Fruit fly (Drosophila melanogaster): ENCODE measurements around the gene CG43658.

DNA sequence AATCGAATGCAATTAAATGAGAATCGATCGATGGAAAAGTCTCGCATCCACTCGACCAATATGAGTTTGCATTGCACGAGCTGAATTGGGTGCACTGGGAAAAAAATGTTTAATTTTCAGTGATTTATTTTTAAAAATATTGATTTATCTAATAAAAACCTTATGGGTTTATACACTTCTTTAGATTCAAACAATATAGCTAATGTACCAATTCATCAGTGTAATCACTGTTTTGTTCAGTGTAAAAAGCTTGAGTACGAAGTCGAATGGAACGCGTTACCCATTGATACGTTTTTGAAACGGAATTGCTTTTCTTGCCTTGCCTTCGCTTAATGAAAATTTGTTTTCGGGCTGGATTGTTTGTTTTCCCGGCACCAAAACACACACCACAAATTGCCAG lies 47.2 kb downstream of the CG43658 start:
- no peak for TF ChIP-seq CTCF (optimal IDR thresholded peaks at IDR 0.05)
- TF ChIP-seq CG8478 (optimal IDR thresholded peaks at IDR 0.05): no peak

Measured in S2 (cell line).